Worm (Caenorhabditis elegans): Measurements from ENCODE around the gene srh-70.

srh-70 gene

DNA sequence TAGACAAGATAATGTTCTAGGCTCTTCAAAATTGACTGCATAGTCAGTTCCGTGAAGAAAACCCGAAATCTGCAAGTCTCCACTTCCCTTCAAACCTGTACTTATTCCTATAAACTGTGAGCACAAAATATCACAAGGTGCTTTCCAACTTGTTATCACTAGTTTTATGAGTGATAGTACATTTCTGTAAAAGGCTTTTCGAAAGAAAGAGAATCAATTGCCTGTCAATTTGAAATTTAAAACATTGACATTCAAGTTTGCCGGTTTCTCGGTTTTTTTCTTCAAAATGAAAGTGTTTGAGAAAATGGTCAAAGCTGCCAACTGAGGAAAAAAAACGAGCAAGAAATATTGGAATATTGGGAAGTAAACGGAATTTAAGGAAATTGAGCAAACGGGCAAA, 651 bp downstream of the srh-70 start:
- TF ChIP-seq nhr-80 (tag; optimal IDR thresholded peaks at IDR 0.05) (peak; percentile 35), let-607 (tag; optimal IDR thresholded peaks at IDR 0.05) (peak; percentile 58), unc-62 (GFP tag; optimal IDR thresholded peaks at IDR 0.05) (peak; percentile 34), mxl-1 (tag; optimal IDR thresholded peaks at IDR 0.05) (no peak), ztf-22 (GFP tag; optimal IDR thresholded peaks at IDR 0.05) (no peak), C06A6.2 (GFP tag; conservative IDR thresholded peaks at IDR 0.05) (no peak)

DNA sequence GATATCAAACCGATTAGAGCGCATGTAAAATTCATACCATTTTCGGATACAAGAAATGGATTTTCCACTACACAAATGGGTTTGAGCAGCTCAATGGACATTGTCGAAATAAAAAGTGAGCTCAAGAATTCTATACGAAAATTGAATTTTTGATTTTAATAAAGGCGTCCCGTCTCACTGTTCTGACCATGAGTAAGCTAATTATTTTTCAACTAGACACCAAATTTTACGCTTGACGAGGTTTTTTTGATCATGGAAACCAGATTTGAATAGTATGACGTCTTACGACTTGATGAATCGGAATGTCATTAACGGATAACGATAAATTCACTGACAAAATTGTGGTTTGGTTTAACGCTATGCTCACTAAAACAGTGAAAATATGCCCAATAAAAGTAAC, 2.3 kb downstream of the srh-70 start, which contains the start of gene srh-61:
TSS of gene srh-61 (minus strand) at position 101 of the 400 bp plus-strand sequence.
- TF ChIP-seq ceh-79 (tag; optimal IDR thresholded peaks at IDR 0.05) (no peak), egl-44 (GFP tag; IDR thresholded peaks at IDR 0.05) (no peak), zfh-2 (GFP tag; conservative IDR thresholded peaks at IDR 0.05) (no peak), lag-1 (GFP tag; IDR thresholded peaks at IDR 0.05) (no peak), snpc-1.1 (tag; optimal IDR thresholded peaks at IDR 0.05; ENCODE audit: insufficient read depth) (no peak), zim-3 (tag; optimal IDR thresholded peaks at IDR 0.05) (no peak)

DNA sequence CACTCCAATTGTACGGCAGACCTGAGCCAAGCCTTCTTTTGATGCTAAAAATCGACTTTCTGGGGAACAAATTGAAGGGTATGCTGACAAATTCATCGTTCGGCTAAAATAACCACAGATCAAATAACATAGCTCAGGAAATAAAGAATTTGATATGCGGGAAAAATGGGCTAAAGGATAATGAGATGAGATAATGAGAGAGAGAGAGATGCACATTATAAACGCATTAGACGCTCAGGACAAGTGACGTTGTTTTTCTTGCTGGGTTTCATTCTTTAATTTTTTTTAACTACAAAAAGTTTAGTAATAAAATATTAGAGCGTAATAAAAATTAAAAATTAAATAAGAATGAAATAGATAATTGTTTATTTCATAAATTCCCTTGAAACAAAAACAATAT, 4.0 kb downstream of the srh-70 start, which contains the start of gene srh-69:
TSS of gene srh-69 (minus strand) at position 101 of the 400 bp plus-strand sequence.
- TF ChIP-seq tbp1 (GFP tag; optimal IDR thresholded peaks at IDR 0.05) (no peak), Y79H2A.3 (GFP tag; conservative IDR thresholded peaks at IDR 0.05) (no peak), sptf-2 (GFP tag; optimal IDR thresholded peaks at IDR 0.05) (no peak), snpc-4 (GFP tag; optimal IDR thresholded peaks at IDR 0.05) (no peak), snpc-4 (tag; optimal IDR thresholded peaks at IDR 0.05) (no peak), tlf-1 (GFP tag; optimal IDR thresholded peaks at IDR 0.05) (no peak), nhr-80 (tag; optimal IDR thresholded peaks at IDR 0.05) (no peak), tbx-9 (tag; optimal IDR thresholded peaks at IDR 0.05; ENCODE audit: borderline replicate concordance) (no peak), cebp-1 (GFP tag; IDR thresholded peaks at IDR 0.05) (no peak), cebp-1 (tag; optimal IDR thresholded peaks at IDR 0.05) (no peak), cebp-2 (GFP tag; IDR thresholded peaks at IDR 0.05) (no peak), akir-1 (GFP tag; optimal IDR thresholded peaks at IDR 0.05) (no peak), C17E4.6 (GFP tag; IDR thresholded peaks at IDR 0.05) (no peak), rcor-1 (GFP tag; IDR thresholded peaks at IDR 0.05) (no peak), mes-4 (tag; optimal IDR thresholded peaks at IDR 0.05) (no peak), sea-2 (GFP tag; IDR thresholded peaks at IDR 0.05) (no peak), snpc-1.1 (tag; optimal IDR thresholded peaks at IDR 0.05; ENCODE audit: insufficient read depth) (no peak), Y67H2A.10 (GFP tag; conservative IDR thresholded peaks at IDR 0.05) (no peak), F52B5.7 (tag; optimal IDR thresholded peaks at IDR 0.05) (no peak), ceh-27 (GFP tag; optimal IDR thresholded peaks at IDR 0.05) (no peak), lag-1 (GFP tag; IDR thresholded peaks at IDR 0.05) (no peak), athp-1 (tag; optimal IDR thresholded peaks at IDR 0.05) (no peak)

DNA sequence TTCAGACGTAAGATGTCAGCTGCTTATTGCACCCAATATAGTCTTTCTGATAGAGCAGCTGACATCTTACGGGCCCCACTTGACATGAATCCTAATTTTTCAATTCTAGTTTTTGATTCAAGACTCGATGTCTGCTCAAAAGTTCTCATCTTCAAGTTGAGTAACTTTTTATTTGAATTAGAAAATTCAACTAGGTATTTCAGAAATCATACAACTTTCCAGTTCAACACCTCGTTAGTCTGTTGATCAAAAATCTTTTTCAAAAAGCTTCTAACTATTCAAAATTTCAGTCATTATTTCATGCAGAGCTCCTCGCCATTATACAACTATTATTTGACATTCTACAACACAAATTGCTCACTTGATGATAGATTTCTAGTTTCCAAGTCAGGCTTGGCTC, 6.8 kb downstream of the srh-70 start, which contains the start of gene srh-73:
TSS of gene srh-73 (plus strand) at position 301 of the 400 bp plus-strand sequence.
- TF ChIP-seq snpc-4 (GFP tag; optimal IDR thresholded peaks at IDR 0.05) (no peak), snpc-4 (tag; optimal IDR thresholded peaks at IDR 0.05) (no peak), mxl-1 (tag; optimal IDR thresholded peaks at IDR 0.05) (no peak), C06A6.2 (GFP tag; conservative IDR thresholded peaks at IDR 0.05) (no peak), Y53F4B.3 (GFP tag; IDR thresholded peaks at IDR 0.05) (no peak), unc-62 (GFP tag; optimal IDR thresholded peaks at IDR 0.05) (no peak), B0019.2 (GFP tag; conservative IDR thresholded peaks at IDR 0.05) (no peak), Y95B8A.8 (GFP tag; IDR thresholded peaks at IDR 0.05) (no peak), xnd-1 (tag; optimal IDR thresholded peaks at IDR 0.05) (no peak), ceh-40 (GFP tag; IDR thresholded peaks at IDR 0.05) (no peak), madf-8 (GFP tag; conservative IDR thresholded peaks at IDR 0.05) (no peak), athp-1 (tag; optimal IDR thresholded peaks at IDR 0.05) (no peak), nhr-80 (tag; optimal IDR thresholded peaks at IDR 0.05) (no peak), ets-4 (GFP tag; optimal IDR thresholded peaks at IDR 0.05) (no peak), mcd-1 (GFP tag; IDR thresholded peaks at IDR 0.05) (no peak), sea-2 (GFP tag; IDR thresholded peaks at IDR 0.05) (no peak), ekl-4 (GFP tag; IDR thresholded peaks at IDR 0.05) (no peak), B0035.1 (tag; optimal IDR thresholded peaks at IDR 0.05) (no peak)

Measured in whole organism, young adult.